Fruit fly (Drosophila melanogaster) ovary, adult (tissue): ENCODE data around the gene CG34337.

Experiments
- CG17801 ChIP-seq: fragments of 200-800 bp; optimal IDR thresholded peaks from 2 replicates; lab custom pipeline; 2019; ENCODE audit warnings: missing biosample characterization, mild to moderate bottlenecking, missing genetic modification characterization, moderate library complexity; ENCODE audit not compliant: partially characterized antibody

The CG34337 gene

DNA sequence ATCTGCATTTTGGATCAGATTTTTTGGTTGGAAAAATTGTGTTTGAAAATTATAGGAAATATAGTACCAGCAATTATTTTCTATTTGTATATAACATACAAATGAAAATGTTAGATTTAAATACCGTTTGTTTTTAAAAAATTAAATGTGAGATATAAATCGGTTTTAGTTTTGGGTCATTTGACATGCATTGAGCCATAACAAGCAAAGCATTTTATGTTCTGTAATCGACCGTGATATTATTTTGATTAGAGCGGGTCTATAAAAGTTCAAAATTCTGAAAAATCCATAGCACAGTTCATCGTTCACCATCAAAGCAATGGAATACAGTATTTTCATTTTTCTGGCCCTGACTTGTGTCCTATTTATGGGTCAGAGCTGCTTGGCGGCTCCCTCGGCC, at the start of gene CG34337:
TSS of gene CG34337 (plus strand) at position 301 of the 400 bp plus-strand sequence.
- TF ChIP-seq CG17801 (GFP tag; lab: Kevin White, UChicago), result no peak

DNA sequence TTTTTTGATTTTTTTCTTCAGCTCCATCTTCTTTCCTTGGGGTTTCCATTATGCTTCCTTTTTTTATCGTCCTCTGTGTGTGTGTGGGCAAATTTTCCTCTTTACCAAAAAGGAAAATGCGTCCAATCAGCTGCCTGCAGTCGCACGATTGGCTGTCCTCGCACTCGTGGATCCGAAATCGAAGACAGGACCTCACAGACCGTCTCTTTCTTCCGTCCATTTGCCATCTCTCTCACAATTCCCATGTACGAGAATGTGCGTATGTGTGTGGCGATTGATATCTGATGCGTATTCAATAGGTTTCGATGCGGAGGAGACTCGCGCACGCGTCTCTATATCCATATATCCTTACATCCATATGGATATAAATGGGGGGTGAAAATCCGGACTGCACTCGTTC, 48.7 kb upstream of the CG34337 start:
- TF ChIP-seq CG17801 (GFP tag; lab: Kevin White, UChicago), result no peak

DNA sequence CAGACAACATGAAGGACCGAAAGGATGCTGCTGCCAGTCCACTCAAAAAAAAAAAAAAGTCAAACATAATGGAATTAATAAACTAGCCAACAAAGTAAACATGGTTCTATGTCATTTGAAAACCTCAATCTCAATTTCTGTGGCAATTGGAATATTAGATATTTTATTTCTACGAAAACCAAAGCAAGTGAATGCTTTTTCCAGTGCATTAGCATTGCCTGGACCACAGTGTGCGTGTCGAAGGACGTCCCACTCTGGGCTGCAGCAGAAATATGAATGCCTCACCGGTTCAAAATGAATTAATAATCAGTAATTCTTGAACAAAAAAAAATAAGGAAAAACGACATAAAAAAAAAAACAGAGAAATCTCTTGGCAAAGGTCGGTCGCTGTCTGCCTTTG, 44.6 kb upstream of the CG34337 start:
- no peak for TF ChIP-seq CG17801 (GFP tag; lab: Kevin White, UChicago)

DNA sequence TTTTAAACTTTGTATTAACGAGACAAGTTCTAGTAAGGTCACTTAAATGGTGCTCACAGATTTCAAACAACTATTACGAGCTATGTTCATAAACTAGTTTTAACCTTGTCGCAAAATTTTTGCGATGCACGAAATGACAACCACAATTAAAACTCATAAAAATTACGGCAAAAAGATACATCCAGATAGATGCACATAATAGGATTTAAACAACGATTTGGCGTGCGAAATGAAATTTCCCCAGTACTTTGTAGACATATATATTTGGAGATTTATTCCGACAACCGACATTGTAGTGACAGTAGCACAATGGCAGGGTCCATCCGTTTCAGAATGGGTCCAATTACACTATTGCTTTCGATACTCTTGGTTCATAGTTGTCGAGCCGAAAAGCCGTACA, 39.2 kb upstream of the CG34337 start, which contains the start of gene CheA7a:
TSS of gene CheA7a (plus strand) at position 301 of the 400 bp plus-strand sequence.
- TF ChIP-seq CG17801 (GFP tag; lab: Kevin White, UChicago), result no peak

DNA sequence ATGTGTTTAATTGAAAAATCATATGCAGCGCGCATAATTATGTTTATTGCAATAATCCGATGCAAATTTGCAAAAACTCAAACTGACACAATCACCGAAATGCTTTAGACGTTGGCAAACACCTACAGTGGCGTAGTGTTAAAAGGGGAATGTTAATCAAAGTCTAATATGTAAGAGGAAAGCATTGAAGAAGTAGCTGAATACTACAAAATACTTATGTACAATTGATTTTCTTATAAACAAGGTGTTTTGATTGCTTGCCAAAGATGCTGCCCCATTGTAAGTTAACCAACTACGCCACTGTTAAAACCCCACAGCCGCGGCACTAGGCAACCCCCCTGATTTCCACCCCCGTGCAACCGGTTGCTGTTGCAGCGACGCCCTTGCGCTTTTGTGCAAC, 37.5 kb upstream of the CG34337 start:
- TF ChIP-seq CG17801 (GFP tag; lab: Kevin White, UChicago), result no peak

DNA sequence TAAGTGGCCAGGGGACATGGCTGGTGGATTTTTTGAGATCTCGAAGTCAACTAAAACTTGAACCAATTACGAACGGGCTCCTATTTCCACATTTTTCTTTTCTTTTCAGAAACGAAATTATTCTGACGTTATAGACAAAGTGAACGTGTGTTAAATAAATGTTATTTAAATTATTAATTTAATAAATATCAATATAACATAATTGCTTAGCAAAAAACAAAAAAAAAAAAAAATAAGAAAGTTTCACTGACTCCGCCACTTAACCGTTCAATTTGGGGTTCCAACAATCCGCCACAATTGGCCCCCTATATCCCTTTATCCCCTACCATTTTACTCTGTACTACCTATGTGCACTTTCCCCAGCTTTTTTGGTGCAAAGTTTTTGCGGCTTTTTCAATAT, 34.2 kb upstream of the CG34337 start, which contains the start of gene CG42781:
TSS of gene CG42781 (minus strand) at position 101 of the 400 bp plus-strand sequence.
- no peak for TF ChIP-seq CG17801 (GFP tag; lab: Kevin White, UChicago)

DNA sequence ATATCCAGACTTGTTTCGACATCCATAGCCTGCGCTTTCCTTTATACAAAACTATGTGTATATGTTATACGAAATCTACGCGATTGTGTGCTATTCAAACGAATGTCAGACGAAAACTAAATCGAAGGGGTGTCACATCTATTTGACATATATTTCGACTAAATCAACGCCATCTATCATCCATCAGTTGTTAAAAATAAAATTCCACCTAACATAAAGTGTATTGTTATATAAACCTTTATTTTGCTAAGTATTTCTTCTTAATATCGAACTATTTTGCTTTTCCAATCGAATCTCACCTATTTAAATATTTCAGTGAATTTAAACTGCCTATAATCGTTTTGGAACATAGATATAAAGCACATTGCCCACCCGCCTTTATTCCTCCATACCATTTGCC, 14.0 kb upstream of the CG34337 start, which contains the start of gene CG15035:
TSS of gene CG15035 (minus strand) at position 101 of the 400 bp plus-strand sequence.
- TF ChIP-seq CG17801 (GFP tag; lab: Kevin White, UChicago), result no peak

DNA sequence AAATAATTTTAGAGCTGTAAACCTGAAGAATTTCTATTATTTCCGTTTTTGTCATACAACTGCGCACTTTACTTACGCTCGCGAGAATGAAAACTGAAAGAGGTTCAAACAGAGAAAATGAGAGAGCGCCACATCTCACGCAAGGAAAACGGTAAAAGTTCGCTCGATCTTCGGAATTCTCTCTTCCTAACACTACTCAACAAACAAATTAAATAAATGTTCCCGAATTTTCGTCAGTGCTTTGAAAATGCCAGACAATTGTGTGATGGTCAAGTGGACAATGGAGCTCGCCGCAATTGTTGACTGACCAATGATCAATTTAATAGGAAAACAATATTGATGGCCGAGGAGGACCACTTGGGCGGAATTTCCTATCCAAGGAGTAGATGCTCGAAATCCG, 11.4 kb upstream of the CG34337 start, which contains the start of gene CG1677:
TSS of gene CG1677 (minus strand) at position 101 of the 400 bp plus-strand sequence.
- no peak for TF ChIP-seq CG17801 (GFP tag; lab: Kevin White, UChicago)

DNA sequence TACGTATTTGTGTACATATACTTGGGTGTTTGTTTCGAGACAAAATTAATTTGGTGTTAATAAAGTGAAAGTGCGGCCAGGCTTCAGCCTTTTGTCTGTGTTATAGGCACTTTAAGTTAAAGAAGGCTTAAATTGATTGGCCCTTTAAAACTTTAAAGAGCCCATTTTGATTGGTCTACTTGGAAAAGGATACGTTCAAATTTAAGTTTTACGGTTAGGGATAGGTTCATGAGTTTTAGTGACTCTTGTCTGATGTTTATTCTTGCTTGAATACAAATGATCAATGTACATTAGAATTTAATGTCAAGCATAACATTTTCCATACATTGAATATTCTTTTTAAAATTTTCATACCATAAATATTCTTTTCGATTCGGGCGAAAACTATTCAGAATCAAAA, 10.1 kb upstream of the CG34337 start, which contains the start of gene CG32727:
TSS of gene CG32727 (plus strand) at position 301 of the 400 bp plus-strand sequence.
- no peak for TF ChIP-seq CG17801 (GFP tag; lab: Kevin White, UChicago)

DNA sequence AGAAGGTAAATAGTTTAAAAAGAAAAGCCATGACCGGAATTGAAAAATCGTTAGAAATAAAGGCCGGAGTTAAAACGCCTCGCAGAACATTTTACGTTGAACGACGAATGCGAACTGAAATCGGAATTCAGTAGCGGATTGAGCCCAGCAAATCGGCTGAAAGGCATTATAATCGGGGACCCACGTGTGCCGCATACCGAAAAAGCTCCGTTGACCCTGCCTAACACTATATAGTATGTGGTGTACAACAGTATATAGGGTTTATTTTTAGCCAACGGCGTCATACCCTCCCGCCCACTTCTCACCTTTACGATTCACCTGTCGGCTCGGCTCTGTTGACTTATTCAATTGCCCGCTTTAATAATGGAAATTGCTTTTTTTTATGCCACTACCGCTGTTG, 5.2 kb upstream of the CG34337 start, which contains the start of gene CG42246:
TSS of gene CG42246 (minus strand) at position 101 of the 400 bp plus-strand sequence.
- TF ChIP-seq CG17801 (GFP tag; lab: Kevin White, UChicago), result no peak

DNA sequence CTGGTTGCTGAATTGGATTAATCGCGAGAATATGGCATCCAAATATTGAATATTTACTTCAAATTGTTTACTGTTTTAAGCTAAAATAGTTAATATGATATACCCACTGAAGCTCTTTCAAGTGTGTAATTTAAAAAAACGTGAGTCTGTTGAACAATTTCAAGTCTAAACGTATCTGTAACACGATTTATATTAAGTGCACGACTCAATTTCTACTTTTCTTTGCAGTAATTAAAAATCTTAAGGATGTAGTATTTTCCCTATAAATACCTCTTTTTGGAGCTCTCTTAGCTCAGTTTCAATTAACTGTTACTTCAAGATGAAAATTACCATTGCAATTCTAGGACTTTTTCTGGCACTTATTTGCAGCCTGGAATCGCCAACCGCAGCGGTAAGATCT, 4.7 kb upstream of the CG34337 start, which contains the start of gene CG42704:
TSS of gene CG42704 (plus strand) at position 301 of the 400 bp plus-strand sequence.
- TF ChIP-seq CG17801 (GFP tag; lab: Kevin White, UChicago), result no peak

DNA sequence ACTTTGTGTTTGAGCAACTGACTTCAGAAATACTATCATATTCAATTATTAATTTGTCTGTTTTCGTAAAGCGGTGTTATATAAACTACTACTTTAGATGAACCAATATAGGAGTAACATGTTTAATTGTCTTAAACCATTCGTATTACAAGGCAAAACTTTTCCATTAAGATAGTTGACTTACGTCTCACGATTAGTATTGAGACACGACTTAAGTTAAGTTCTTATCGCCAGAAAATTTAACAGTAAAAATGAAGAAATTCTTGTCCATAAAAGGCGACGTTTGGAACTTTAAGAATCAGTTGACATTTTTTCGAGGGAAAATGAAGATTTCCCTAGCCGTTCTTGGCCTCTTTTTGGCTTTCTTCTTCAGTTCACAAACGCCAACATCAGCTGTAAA, 3.5 kb upstream of the CG34337 start, which contains the start of gene CG42705:
TSS of gene CG42705 (plus strand) at position 301 of the 400 bp plus-strand sequence.
- TF ChIP-seq CG17801 (GFP tag; lab: Kevin White, UChicago), result no peak

DNA sequence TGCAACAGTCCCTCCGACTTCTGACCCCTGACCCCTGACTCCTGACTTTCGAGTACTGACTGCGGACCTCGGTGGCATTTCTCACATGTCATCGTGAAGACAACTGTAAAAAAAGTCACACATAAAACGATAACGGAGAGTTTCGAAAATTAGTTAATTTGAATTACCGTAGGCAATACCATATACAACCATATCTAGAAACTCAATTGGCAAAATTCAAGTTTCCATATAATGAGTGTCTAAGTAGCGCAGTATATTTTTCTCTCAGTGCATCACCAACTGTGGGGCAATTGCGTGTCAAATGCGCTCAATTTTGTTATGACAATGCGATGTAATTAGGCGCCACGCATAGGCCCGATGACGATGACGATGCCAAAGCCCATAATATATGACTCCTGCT, 2.0 kb upstream of the CG34337 start:
- TF ChIP-seq CG17801 (GFP tag; lab: Kevin White, UChicago), result no peak

DNA sequence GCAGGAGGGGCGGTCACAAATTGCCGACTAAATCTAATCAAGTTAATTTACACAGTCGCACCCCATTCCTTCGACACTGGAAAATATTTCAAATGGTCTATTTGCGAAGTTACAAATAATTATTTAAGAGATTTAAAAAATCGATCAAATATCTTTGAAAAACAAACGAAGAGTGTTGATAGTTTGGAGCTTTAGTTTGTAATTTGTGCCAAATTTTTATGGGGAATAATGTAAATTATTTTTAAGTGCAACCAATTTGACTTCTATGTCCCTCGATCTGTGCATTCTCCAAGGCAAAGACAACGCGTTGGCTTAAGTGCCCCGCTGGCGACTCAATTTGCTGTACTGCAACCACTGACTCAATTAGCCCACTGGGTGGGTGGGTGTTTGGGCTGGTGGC, 822 bp downstream of the CG34337 start:
- TF ChIP-seq CG17801 (GFP tag; lab: Kevin White, UChicago), result no peak

DNA sequence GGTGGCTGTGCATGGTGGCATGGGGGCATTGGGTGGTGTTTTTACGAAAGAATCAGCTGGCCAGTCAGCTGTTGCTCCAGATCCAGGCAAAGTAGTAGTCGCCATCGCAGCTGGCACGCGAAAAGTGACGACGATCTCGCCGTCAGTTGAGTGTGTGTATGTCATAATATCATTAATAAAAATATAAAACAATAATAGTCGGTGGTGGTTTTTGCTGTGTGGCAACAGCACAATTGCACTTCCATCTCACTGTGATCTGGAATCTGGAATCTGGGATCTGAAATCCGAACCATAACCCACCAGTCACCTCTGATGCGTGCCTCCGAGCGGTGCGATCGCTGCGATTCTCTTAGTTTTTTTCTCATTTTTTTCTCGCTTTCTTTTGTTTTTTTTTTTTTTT, 1.2 kb downstream of the CG34337 start, which contains the start of gene rumpel:
TSS of gene rumpel (plus strand) at position 301 of the 400 bp plus-strand sequence.
- TF ChIP-seq CG17801 (GFP tag; lab: Kevin White, UChicago), result no peak

DNA sequence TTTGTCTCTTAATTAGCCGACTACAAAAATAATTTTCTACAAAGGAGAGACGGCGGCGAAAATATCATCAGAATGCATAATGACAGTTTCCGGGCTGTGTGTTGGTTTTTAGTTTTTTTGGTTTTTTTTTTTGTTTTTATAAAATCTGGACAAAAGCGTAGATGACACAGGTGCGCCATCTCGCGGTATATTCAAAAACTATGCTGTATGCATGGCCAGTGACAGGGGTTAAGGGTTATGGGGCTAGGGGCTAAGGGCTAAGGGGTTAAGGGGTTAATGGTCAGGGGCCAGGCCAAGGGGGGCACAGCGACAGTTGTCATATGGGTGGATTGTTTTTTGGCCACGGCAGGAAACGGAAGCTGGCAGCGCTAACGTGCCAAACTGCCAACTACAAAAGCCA, 5.5 kb downstream of the CG34337 start:
- no peak for TF ChIP-seq CG17801 (GFP tag; lab: Kevin White, UChicago)
